Worm (Caenorhabditis elegans) whole organism, L1 larva: ENCODE data around the gene sup-9.

Experiments
- aha-1 ChIP-seq: fragments of 150-350 bp; optimal IDR thresholded peaks from 2 replicates; lab custom pipeline; 2014; ENCODE audit warnings: missing biosample characterization, missing genetic modification characterization
- alr-1 ChIP-seq: fragments of 200-800 bp; sonication (Bioruptor generic); optimal IDR thresholded peaks from 2 replicates; lab custom pipeline; 2018; ENCODE audit warnings: borderline replicate concordance, mild to moderate bottlenecking, missing genetic modification characterization, missing compliant biosample characterization
- blmp-1 ChIP-seq: fragments of 150-350 bp; optimal IDR thresholded peaks from 2 replicates; lab custom pipeline; 2014; ENCODE audit warnings: missing biosample characterization, missing genetic modification characterization
- ets-5 ChIP-seq: fragments of 200-800 bp; sonication (Bioruptor generic); IDR thresholded peaks from 2 replicates; pipeline ENCODE4 v1.3.6; 2022; ENCODE audit warnings: missing genetic modification characterization, missing compliant biosample characterization
- fos-1 ChIP-seq: fragments of 150-350 bp; optimal IDR thresholded peaks from 2 replicates; lab custom pipeline; 2014; ENCODE audit warnings: missing biosample characterization, missing genetic modification characterization
- hpl-2 ChIP-seq: fragments of 150-350 bp; optimal IDR thresholded peaks from 2 replicates; lab custom pipeline; 2014; ENCODE audit warnings: missing biosample characterization, missing genetic modification reagents, missing genetic modification characterization
- isw-1 ChIP-seq: fragments of 200-800 bp; sonication (Bioruptor generic); IDR thresholded peaks from 2 replicates; pipeline ENCODE4 v1.3.6; 2022; ENCODE audit warnings: missing genetic modification characterization, missing compliant biosample characterization
- lir-3 ChIP-seq: sonication (generic microtip); optimal IDR thresholded peaks from 2 replicates; lab custom pipeline; 2016; ENCODE audit warnings: mild to moderate bottlenecking, missing genetic modification characterization, moderate library complexity, missing compliant biosample characterization; ENCODE audit not compliant: poor library complexity
- nhr-76 ChIP-seq: sonication (generic microtip); optimal IDR thresholded peaks from 2 replicates; lab custom pipeline; 2017; ENCODE audit warnings: missing biosample characterization, missing genetic modification characterization
- nhr-84 ChIP-seq: sonication (generic microtip); optimal IDR thresholded peaks from 2 replicates; lab custom pipeline; 2017; ENCODE audit warnings: missing biosample characterization, missing genetic modification characterization
- tbx-2 ChIP-seq: sonication (generic microtip); optimal IDR thresholded peaks from 2 replicates; lab custom pipeline; 2016; ENCODE audit warnings: missing genetic modification characterization, missing compliant biosample characterization
- unc-62 ChIP-seq: fragments of 150-350 bp; optimal IDR thresholded peaks from 2 replicates; lab custom pipeline; 2014; ENCODE audit warnings: missing biosample characterization, missing genetic modification reagents, missing genetic modification characterization
- ztf-11 ChIP-seq, 2 experiments: sonication (generic microtip); optimal IDR thresholded peaks; 2 replicates each; lab custom pipeline; 2016 to 2017; ENCODE audit warnings: missing genetic modification characterization in 2 of 2, missing biosample characterization in 1 of 2, missing compliant biosample characterization in 1 of 2

DNA sequence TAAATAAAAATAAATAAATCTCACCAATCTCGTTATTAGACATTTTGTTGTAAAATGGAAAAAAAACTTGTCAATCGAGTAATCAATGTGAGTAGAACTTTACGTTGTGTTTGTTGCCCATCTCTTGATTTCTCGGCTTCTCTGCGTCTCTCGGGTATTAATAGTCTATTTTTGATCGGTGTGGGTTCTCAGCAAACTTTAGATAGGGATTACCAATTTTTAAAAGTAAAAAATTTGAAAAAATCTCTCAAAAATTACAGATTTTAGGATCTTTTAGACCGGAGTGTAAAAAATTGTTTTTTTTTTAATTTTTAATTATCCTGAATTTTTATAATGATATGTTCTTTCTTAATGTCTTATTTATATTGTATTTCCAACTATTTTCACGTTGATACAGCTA, 49.5 kb downstream of the sup-9 start, which contains the start of gene F22E5.21:
- TF ChIP-seq ets-5 (GFP tag; lab: Robert Waterston, UW) (no peak), ztf-11 (tag; optimal IDR thresholded peaks at IDR 0.05; lab: Kevin White, UChicago) (no peak), aha-1 (tag; lab: Kevin White, UChicago) (no peak), tbx-2 (tag; lab: Kevin White, UChicago) (no peak), fos-1 (tag; lab: Kevin White, UChicago) (no peak), nhr-84 (no peak), alr-1 (no peak), nhr-76 (tag; lab: Kevin White, UChicago) (no peak), hpl-2 (GFP tag; lab: Kevin White, UChicago) (no peak), unc-62 (GFP tag; lab: Kevin White, UChicago) (no peak), lir-3 (no peak), isw-1 (GFP tag; lab: Robert Waterston, UW) (no peak), blmp-1 (tag; lab: Kevin White, UChicago) (no peak)
